Fruit fly (Drosophila melanogaster) Kc167 (cell line): Measurements from ENCODE around the gene frj.

Experiments
- h ChIP-seq: fragments of >200 bp; optimal IDR thresholded peaks from 3 replicates; lab custom pipeline; 2018; ENCODE audit warnings: missing external identifiers
- insv ChIP-seq: fragments of >200 bp; optimal IDR thresholded peaks from 3 replicates; lab custom pipeline; 2018; ENCODE audit warnings: missing external identifiers
- psq ChIP-seq: fragments of >200 bp; optimal IDR thresholded peaks from 2 replicates; lab custom pipeline; 2017; ENCODE audit warnings: missing external identifiers
- ttk ChIP-seq: sonication (Bioruptor generic); optimal IDR thresholded peaks from 2 replicates; lab custom pipeline; 2017; ENCODE audit warnings: missing external identifiers

DNA sequence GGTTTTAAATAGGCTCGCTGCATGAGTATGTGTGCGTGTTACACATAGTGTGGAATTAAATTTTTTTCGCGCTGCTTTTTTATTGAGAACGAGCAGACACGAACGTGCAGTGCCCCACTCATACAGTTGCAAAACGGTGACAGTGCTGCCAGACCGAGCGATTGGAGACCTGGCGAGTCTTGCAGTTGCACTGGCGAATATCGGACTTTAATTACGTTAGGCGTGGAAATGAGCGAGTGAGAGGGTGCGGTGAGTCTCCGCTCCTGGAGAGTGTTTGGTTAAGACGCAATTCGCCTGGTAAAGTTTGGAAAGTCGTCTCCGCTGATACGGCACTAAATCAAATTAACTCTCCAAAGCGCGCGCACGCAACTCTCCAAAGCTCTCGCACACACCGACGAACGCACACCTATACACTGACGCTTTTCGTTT, 25.5 kb downstream of the frj start:
- no peak for TF ChIP-seq psq (lab: Kevin White, UChicago)
- TF ChIP-seq insv (lab: Kevin White, UChicago) = no peak
- no peak for TF ChIP-seq h (lab: Kevin White, UChicago)
- no peak for TF ChIP-seq ttk
